Worm (Caenorhabditis elegans) whole organism, early embryonic: ENCODE measurements around the gene R144.6.

Experiments
- B0310.2 ChIP-seq: sonication (generic microtip); optimal IDR thresholded peaks from 2 replicates; lab custom pipeline; 2016; ENCODE audit warnings: mild to moderate bottlenecking, missing genetic modification characterization, missing compliant biosample characterization
- ama-1 ChIP-seq: fragments of 150-350 bp; optimal IDR thresholded peaks from 2 replicates; lab custom pipeline; 2014
- ceh-13 ChIP-seq: fragments of 200-800 bp; sonication (Bioruptor generic); optimal IDR thresholded peaks from 2 replicates; lab custom pipeline; 2018; ENCODE audit warnings: mild to moderate bottlenecking, missing genetic modification characterization, missing compliant biosample characterization
- ceh-36 ChIP-seq: sonication (generic microtip); optimal IDR thresholded peaks from 2 replicates; lab custom pipeline; 2016; ENCODE audit warnings: missing genetic modification characterization, inconsistent platforms, missing compliant biosample characterization
- flt-1 ChIP-seq: fragments of 200-800 bp; sonication (Bioruptor generic); IDR thresholded peaks from 2 replicates; pipeline ENCODE4 v1.3.6; 2022; ENCODE audit warnings: missing genetic modification characterization, missing compliant biosample characterization
- pes-1 ChIP-seq: fragments of 200-800 bp; sonication (Bioruptor generic); IDR thresholded peaks from 2 replicates; pipeline ENCODE4 v1.3.6; 2022; ENCODE audit warnings: missing genetic modification reagents, missing genetic modification characterization, missing compliant biosample characterization
- scrt-1 ChIP-seq: fragments of 200-800 bp; sonication (Bioruptor generic); IDR thresholded peaks from 2 replicates; pipeline ENCODE4 v1.3.6; 2022; ENCODE audit warnings: missing genetic modification characterization, missing compliant biosample characterization
- sea-1 ChIP-seq: fragments of 200-800 bp; sonication (Bioruptor generic); conservative IDR thresholded peaks from 2 replicates; pipeline ENCODE4 v1.3.6; 2022; ENCODE audit warnings: missing genetic modification characterization, missing compliant biosample characterization
- tbx-37 ChIP-seq: fragments of 200-800 bp; sonication (Bioruptor generic); conservative IDR thresholded peaks from 2 replicates; pipeline ENCODE4 v1.3.6; 2022; ENCODE audit warnings: missing genetic modification reagents, missing genetic modification characterization, missing compliant biosample characterization
- tra-4 ChIP-seq: sonication (generic microtip); optimal IDR thresholded peaks from 2 replicates; lab custom pipeline; 2017; ENCODE audit warnings: missing genetic modification characterization, missing compliant biosample characterization

ce11 chrIII:5030629-5031028 lies 26.1 kb upstream of the R144.6 start, which contains the start of gene klp-6:
- no peak for TF ChIP-seq ceh-13 (GFP tag; lab: Kevin White, UChicago)
- no peak for TF ChIP-seq ama-1 (lab: Kevin White, UChicago)
- no peak for TF ChIP-seq pes-1 (GFP tag; lab: Robert Waterston, UW)
- no peak for TF ChIP-seq tbx-37 (GFP tag; lab: Robert Waterston, UW)
- no peak for TF ChIP-seq ceh-36 (tag; lab: Kevin White, UChicago)
- no peak for TF ChIP-seq sea-1 (GFP tag; lab: Robert Waterston, UW)
- TF ChIP-seq scrt-1 (GFP tag; lab: Robert Waterston, UW), result no peak
- TF ChIP-seq tra-4 (tag; lab: Kevin White, UChicago), result no peak
- no peak for TF ChIP-seq B0310.2
- no peak for TF ChIP-seq flt-1 (GFP tag; lab: Robert Waterston, UW)
